Worm (Caenorhabditis elegans) whole organism, L1 larva: ENCODE measurements around the gene fbxl-2.
A peak's percentile ranks its signal among the peaks of the same experiment; 100 is the strongest.

ENCODE experiments used
- C04F5.9 ChIP-seq: sonication (generic microtip); optimal IDR thresholded peaks from 2 replicates; lab custom pipeline; 2016; ENCODE audit warnings: missing genetic modification characterization, missing compliant biosample characterization
- C16A3.4 ChIP-seq: fragments of 150-350 bp; optimal IDR thresholded peaks from 2 replicates; lab custom pipeline; 2014; ENCODE audit warnings: missing biosample characterization, missing genetic modification characterization
- aha-1 ChIP-seq: fragments of 150-350 bp; optimal IDR thresholded peaks from 2 replicates; lab custom pipeline; 2014; ENCODE audit warnings: missing biosample characterization, missing genetic modification characterization
- alr-1 ChIP-seq: fragments of 200-800 bp; sonication (Bioruptor generic); optimal IDR thresholded peaks from 2 replicates; lab custom pipeline; 2018; ENCODE audit warnings: borderline replicate concordance, mild to moderate bottlenecking, missing genetic modification characterization, missing compliant biosample characterization
- blmp-1 ChIP-seq: fragments of 150-350 bp; optimal IDR thresholded peaks from 2 replicates; lab custom pipeline; 2014; ENCODE audit warnings: missing biosample characterization, missing genetic modification characterization
- ceh-63 ChIP-seq: fragments of 200-800 bp; sonication (Bioruptor generic); optimal IDR thresholded peaks from 2 replicates; lab custom pipeline; 2018; ENCODE audit warnings: mild to moderate bottlenecking, missing genetic modification characterization, missing compliant biosample characterization
- ceh-90 ChIP-seq: sonication (generic microtip); optimal IDR thresholded peaks from 2 replicates; lab custom pipeline; 2016; ENCODE audit warnings: missing genetic modification characterization, missing compliant biosample characterization
- dsc-1 ChIP-seq: sonication (generic microtip); optimal IDR thresholded peaks from 2 replicates; lab custom pipeline; 2016; ENCODE audit warnings: mild to moderate bottlenecking, missing genetic modification characterization, missing compliant biosample characterization
- efl-1 ChIP-seq, 4 experiments: fragments of 150-350 bp; optimal IDR thresholded peaks in 3 of 4; peaks in 1 of 4; 1 replicate in 1 of 4; 2 replicates in 3 of 4; lab custom pipeline; 2014; ENCODE audit warnings: missing biosample characterization in 2 of 4, missing genetic modification characterization in 2 of 4, missing genetic modification reagents in 2 of 4
- efl-3 ChIP-seq: fragments of 200-800 bp; sonication (Bioruptor generic); optimal IDR thresholded peaks from 2 replicates; lab custom pipeline; 2018; ENCODE audit warnings: mild to moderate bottlenecking, missing genetic modification characterization, missing compliant biosample characterization
- egl-13 ChIP-seq: sonication (generic microtip); optimal IDR thresholded peaks from 2 replicates; lab custom pipeline; 2016; ENCODE audit warnings: missing genotype, missing genetic modification reagents, missing genetic modification characterization, missing compliant biosample characterization
- elt-2 ChIP-seq: sonication (generic microtip); optimal IDR thresholded peaks from 2 replicates; lab custom pipeline; 2016; ENCODE audit warnings: missing genetic modification characterization, mild to moderate bottlenecking, inconsistent platforms, missing compliant biosample characterization, missing genetic modification reagents
- elt-3 ChIP-seq, 6 experiments: fragments of 150-350 bp in 1 of 6; sonication (generic microtip); optimal IDR thresholded peaks; 2 replicates each; lab custom pipeline; 2017 to 2018; ENCODE audit warnings: missing biosample characterization in 6 of 6, missing genetic modification characterization in 6 of 6, inconsistent platforms in 1 of 6
- ets-5 ChIP-seq: fragments of 200-800 bp; sonication (Bioruptor generic); IDR thresholded peaks from 2 replicates; pipeline ENCODE4 v1.3.6; 2022; ENCODE audit warnings: missing genetic modification characterization, missing compliant biosample characterization
- irx-1 ChIP-seq: sonication (generic microtip); optimal IDR thresholded peaks from 2 replicates; lab custom pipeline; 2016; ENCODE audit warnings: missing genetic modification characterization, missing compliant biosample characterization
- lin-13 ChIP-seq: fragments of 150-350 bp; optimal IDR thresholded peaks from 2 replicates; lab custom pipeline; 2014; ENCODE audit warnings: missing biosample characterization, missing genetic modification reagents, missing genetic modification characterization
- lin-15B ChIP-seq: fragments of 150-350 bp; sonication (generic microtip); optimal IDR thresholded peaks from 3 replicates; lab custom pipeline; 2014; ENCODE audit warnings: missing biosample characterization, missing genetic modification characterization
- lsy-2 ChIP-seq, 2 experiments: fragments of 150-350 bp; optimal IDR thresholded peaks; 2 replicates each; lab custom pipeline; 2014; ENCODE audit warnings: missing biosample characterization in 2 of 2, missing genetic modification characterization in 2 of 2
- nhr-11 ChIP-seq: fragments of 150-350 bp; optimal IDR thresholded peaks from 2 replicates; lab custom pipeline; 2014; ENCODE audit warnings: missing biosample characterization, missing genetic modification characterization
- nhr-20 ChIP-seq: sonication (generic microtip); optimal IDR thresholded peaks from 2 replicates; lab custom pipeline; 2016; ENCODE audit warnings: mild to moderate bottlenecking, missing genetic modification characterization, missing compliant biosample characterization
- nhr-71 ChIP-seq: sonication (generic microtip); optimal IDR thresholded peaks from 2 replicates; lab custom pipeline; 2016; ENCODE audit warnings: mild to moderate bottlenecking, missing genetic modification characterization, moderate library complexity, missing compliant biosample characterization
- nhr-85 ChIP-seq: sonication (generic microtip); peaks from one replicate; lab custom pipeline; 2016; ENCODE audit warnings: missing genetic modification characterization, inconsistent platforms, missing compliant biosample characterization
- nhr-90 ChIP-seq: sonication (generic microtip); optimal IDR thresholded peaks from 2 replicates; lab custom pipeline; 2016; ENCODE audit warnings: mild to moderate bottlenecking, missing genetic modification characterization, missing compliant biosample characterization; ENCODE audit not compliant: poor library complexity
- snpc-4 ChIP-seq: fragments of 150-350 bp; optimal IDR thresholded peaks from 2 replicates; lab custom pipeline; 2014; ENCODE audit warnings: missing biosample characterization, missing genetic modification characterization
- swsn-7 ChIP-seq: sonication (generic microtip); optimal IDR thresholded peaks from 2 replicates; lab custom pipeline; 2016; ENCODE audit warnings: missing genetic modification characterization, missing compliant biosample characterization
- tbx-2 ChIP-seq: sonication (generic microtip); optimal IDR thresholded peaks from 2 replicates; lab custom pipeline; 2016; ENCODE audit warnings: missing genetic modification characterization, missing compliant biosample characterization
- unc-30 ChIP-seq: sonication (generic microtip); optimal IDR thresholded peaks from 2 replicates; lab custom pipeline; 2017; ENCODE audit warnings: missing biosample characterization, missing genetic modification characterization
- vab-15 ChIP-seq: sonication (generic microtip); optimal IDR thresholded peaks from 2 replicates; lab custom pipeline; 2017; ENCODE audit warnings: missing genotype, mild to moderate bottlenecking, missing genetic modification characterization, missing compliant biosample characterization
- zip-4 ChIP-seq: fragments of 200-800 bp; sonication (Bioruptor generic); optimal IDR thresholded peaks from 2 replicates; lab custom pipeline; 2018; ENCODE audit warnings: mild to moderate bottlenecking, missing genetic modification characterization, moderate library complexity, missing compliant biosample characterization
- ztf-4 ChIP-seq: fragments of 150-350 bp; optimal IDR thresholded peaks from 2 replicates; lab custom pipeline; 2014; ENCODE audit warnings: missing biosample characterization, missing genetic modification characterization

The fbxl-2 gene

DNA sequence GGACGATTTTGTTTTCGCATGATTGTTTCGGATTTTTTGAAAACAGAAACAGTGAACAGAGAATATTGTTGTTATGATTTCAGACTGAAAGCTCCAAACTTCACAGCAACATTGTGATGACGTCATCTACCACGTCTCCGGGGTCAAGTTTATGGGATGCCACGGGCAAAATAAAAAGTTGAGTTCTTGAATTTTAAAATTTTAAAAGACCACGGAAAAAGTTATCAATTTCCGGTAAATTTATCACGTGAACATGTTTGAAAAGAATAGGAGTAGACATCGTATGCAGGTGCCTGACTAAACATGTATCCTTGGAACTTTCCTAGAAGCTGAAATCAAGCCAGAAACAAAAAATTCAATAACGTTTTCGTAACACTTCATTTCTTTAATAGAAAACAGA, 6.4 kb downstream of the fbxl-2 start, which contains the start of gene B0393.4:
TSS of gene B0393.4 (minus strand) at position 101 of the 400 bp plus-strand sequence.
- TF ChIP-seq nhr-85, result no peak
- TF ChIP-seq efl-1 (optimal IDR thresholded peaks at IDR 0.05; lab: Kevin White, UChicago), result no peak
- peak in 1 of 2 experiments; percentile 36 for TF ChIP-seq efl-1 (GFP tag; optimal IDR thresholded peaks at IDR 0.05 in 1 of 2; lab: Kevin White, UChicago)
- no peak for TF ChIP-seq alr-1
- no peak for TF ChIP-seq irx-1 (tag; lab: Kevin White, UChicago)

DNA sequence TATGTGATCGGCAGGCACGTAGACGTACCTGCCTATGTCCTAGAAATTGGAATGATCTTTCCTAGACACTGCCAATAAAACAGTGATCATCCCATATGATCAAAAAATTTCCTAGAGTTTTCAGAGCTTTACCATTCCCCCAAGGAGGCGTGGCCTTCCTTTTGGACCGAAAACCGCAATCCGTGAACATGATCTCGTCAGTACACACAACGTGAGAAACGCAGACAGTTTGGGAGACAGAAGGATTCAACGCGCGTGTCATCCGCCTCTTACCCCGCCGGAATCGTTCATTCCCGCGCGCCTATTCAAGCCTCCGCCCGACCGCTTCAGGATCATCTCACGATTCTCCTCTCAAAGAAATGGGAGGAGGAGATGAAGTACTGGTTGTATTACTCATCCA, 8.4 kb downstream of the fbxl-2 start, which contains the start of gene B0393.5:
TSS of gene B0393.5 (plus strand) at position 301 of the 400 bp plus-strand sequence.
- TF ChIP-seq snpc-4 (tag; lab: Kevin White, UChicago), result no peak
- no peak for TF ChIP-seq lsy-2 (tag; optimal IDR thresholded peaks at IDR 0.05; lab: Kevin White, UChicago)
- TF ChIP-seq ceh-63, result no peak
- TF ChIP-seq aha-1 (tag; lab: Kevin White, UChicago), result no peak
- no peak for TF ChIP-seq ets-5
- TF ChIP-seq C16A3.4 (tag; lab: Kevin White, UChicago), result no peak
- TF ChIP-seq nhr-11 (tag; lab: Kevin White, UChicago), result no peak
- no peak for TF ChIP-seq nhr-85
- no peak for TF ChIP-seq dsc-1 (tag; lab: Kevin White, UChicago)
- TF ChIP-seq, all 84 proteins: peak for 0

DNA sequence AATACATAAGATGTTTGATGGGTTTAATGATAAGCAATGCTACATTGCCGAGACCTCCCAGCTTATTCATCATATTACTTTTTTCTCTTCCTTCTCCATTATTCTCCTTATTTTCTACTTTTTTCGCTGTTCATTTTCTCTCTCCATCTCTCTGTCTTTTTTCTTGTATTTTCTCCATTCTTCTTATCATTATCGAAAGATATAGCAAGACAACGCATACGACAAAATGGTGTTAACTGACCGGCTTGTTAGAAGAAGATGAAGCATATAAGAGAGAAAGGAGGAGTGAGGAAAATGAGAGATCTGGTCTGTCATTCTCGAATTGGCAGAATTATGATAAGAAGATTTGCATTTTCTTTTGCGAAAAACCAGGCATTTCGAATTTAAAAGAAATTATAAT, 9.8 kb downstream of the fbxl-2 start:
- TF ChIP-seq nhr-20 (tag; lab: Kevin White, UChicago), result no peak
- TF ChIP-seq tbx-2 (tag; lab: Kevin White, UChicago), result no peak
- no peak for TF ChIP-seq nhr-71 (tag; lab: Kevin White, UChicago)
- no peak for TF ChIP-seq ceh-90 (tag; lab: Kevin White, UChicago)
- TF ChIP-seq lin-15B (tag; lab: Kevin White, UChicago), result no peak
- TF ChIP-seq elt-2, result peak; percentile 39
- peak; percentile 59 for TF ChIP-seq blmp-1 (tag; lab: Kevin White, UChicago)
- peak in 1 of 6 experiments; percentile 5 for TF ChIP-seq elt-3 (tag; optimal IDR thresholded peaks at IDR 0.05; lab: Kevin White, UChicago)
- TF ChIP-seq ztf-4 (tag; lab: Kevin White, UChicago), result no peak

ce11 chrIII:4767869-4768645, 11.0 kb downstream of the fbxl-2 start:
- TF ChIP-seq blmp-1 (tag; lab: Kevin White, UChicago) (peak; percentile 94), nhr-90 (tag; lab: Kevin White, UChicago) (no peak), elt-3 (tag; optimal IDR thresholded peaks at IDR 0.05; lab: Kevin White, UChicago) (peak in 1 of 6 experiments; percentile 14)

DNA sequence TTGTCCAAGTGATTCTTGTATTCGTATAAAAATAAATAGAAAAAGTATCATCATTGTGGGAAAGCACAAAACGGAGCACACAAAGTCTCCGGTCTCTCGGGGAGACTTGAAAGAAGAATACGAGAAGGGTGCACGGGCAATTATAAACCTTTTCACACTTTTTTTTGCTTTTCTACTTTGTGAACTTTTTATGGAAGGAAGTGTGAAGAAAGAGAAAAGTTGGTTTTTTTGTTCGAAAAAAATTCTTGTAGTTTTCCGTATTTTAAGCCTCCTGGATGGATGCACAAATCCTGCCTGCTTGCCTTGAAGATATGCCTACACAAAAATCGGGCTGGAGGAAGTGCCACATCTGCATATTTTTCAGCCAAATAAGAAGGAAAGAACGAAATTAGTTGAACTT, 20.9 kb downstream of the fbxl-2 start, which contains the start of gene B0393.7:
TSS of gene B0393.7 (minus strand) at position 101 of the 400 bp plus-strand sequence.
- no peak for TF ChIP-seq egl-13 (tag; lab: Kevin White, UChicago)
- TF ChIP-seq dsc-1 (tag; lab: Kevin White, UChicago), result no peak
- TF ChIP-seq lsy-2 (tag; optimal IDR thresholded peaks at IDR 0.05; lab: Kevin White, UChicago), result no peak
- TF ChIP-seq lin-13 (GFP tag; lab: Kevin White, UChicago), result no peak
- TF ChIP-seq unc-30 (tag; lab: Kevin White, UChicago), result no peak
- no peak for TF ChIP-seq elt-3 (tag; optimal IDR thresholded peaks at IDR 0.05; lab: Kevin White, UChicago)
- no peak for TF ChIP-seq vab-15 (tag; lab: Kevin White, UChicago)
- TF ChIP-seq C04F5.9, result no peak
- TF ChIP-seq swsn-7 (tag; lab: Kevin White, UChicago), result no peak
- no peak for TF ChIP-seq zip-4 (GFP tag; lab: Kevin White, UChicago)
- no peak for TF ChIP-seq aha-1 (tag; lab: Kevin White, UChicago)
- TF ChIP-seq efl-3, result no peak
